Worm (Caenorhabditis elegans) whole organism, young adult: ENCODE data around the gene F58B3.6.
A peak's percentile ranks its signal among the peaks of the same experiment; 100 is the strongest.

Experiments
- B0035.1 ChIP-seq: sonication (generic microtip); optimal IDR thresholded peaks from 2 replicates; lab custom pipeline; 2016; ENCODE audit warnings: missing genetic modification characterization, mild to moderate bottlenecking, missing compliant biosample characterization, missing genotype, missing genetic modification reagents
- C17E4.6 ChIP-seq: fragments of 200-800 bp; sonication (Bioruptor generic); IDR thresholded peaks from 2 replicates; pipeline ENCODE4 v1.3.6; 2022; ENCODE audit warnings: missing genetic modification reagents, missing genetic modification characterization, missing compliant biosample characterization
- F52B5.7 ChIP-seq: sonication (generic microtip); optimal IDR thresholded peaks from 2 replicates; lab custom pipeline; 2016; ENCODE audit warnings: mild to moderate bottlenecking, missing genetic modification characterization, missing compliant biosample characterization
- F55B11.4 ChIP-seq: sonication (generic microtip); optimal IDR thresholded peaks from 2 replicates; lab custom pipeline; 2016; ENCODE audit warnings: missing compliant biosample characterization, missing genetic modification characterization, borderline replicate concordance; ENCODE audit not compliant: insufficient read depth
- F57A8.1 ChIP-seq: fragments of 200-800 bp; sonication (Bioruptor generic); optimal IDR thresholded peaks from 2 replicates; lab custom pipeline; 2018; ENCODE audit warnings: mild to moderate bottlenecking, missing genetic modification characterization, moderate library complexity, missing compliant biosample characterization
- F57C9.4 ChIP-seq: sonication (generic microtip); optimal IDR thresholded peaks from 2 replicates; lab custom pipeline; 2017; ENCODE audit warnings: mild to moderate bottlenecking, missing genetic modification characterization, missing compliant biosample characterization
- K11D2.4 ChIP-seq: fragments of 200-800 bp; sonication (Bioruptor generic); IDR thresholded peaks from 2 replicates; pipeline ENCODE4 v1.3.6; 2022; ENCODE audit warnings: missing genetic modification reagents, missing genetic modification characterization, missing compliant biosample characterization
- Y67H2A.10 ChIP-seq: fragments of 200-800 bp; sonication (Bioruptor generic); conservative IDR thresholded peaks from 2 replicates; pipeline ENCODE4 v1.3.6; 2022; ENCODE audit warnings: missing genetic modification reagents, missing genetic modification characterization, missing compliant biosample characterization
- Y79H2A.3 ChIP-seq: fragments of 200-800 bp; sonication (Bioruptor generic); conservative IDR thresholded peaks from 2 replicates; pipeline ENCODE4 v1.3.6; 2022; ENCODE audit warnings: missing genetic modification reagents, missing genetic modification characterization, missing compliant biosample characterization
- ZK185.1 ChIP-seq: sonication (generic microtip); optimal IDR thresholded peaks from 2 replicates; lab custom pipeline; 2016; ENCODE audit warnings: mild to moderate bottlenecking, missing genetic modification characterization, missing compliant biosample characterization; ENCODE audit not compliant: poor library complexity, severe bottlenecking
- akir-1 ChIP-seq: fragments of 200-800 bp; sonication (Bioruptor generic); optimal IDR thresholded peaks from 2 replicates; lab custom pipeline; 2018; ENCODE audit warnings: mild to moderate bottlenecking, missing genetic modification characterization, moderate library complexity, missing compliant biosample characterization
- ama-1 ChIP-seq, 3 experiments: fragments of 150-350 bp in 1 of 3; sonication (generic microtip) in 2 of 3; optimal IDR thresholded peaks; 2 replicates each; lab custom pipeline; 2014 to 2018; ENCODE audit warnings: missing biosample characterization in 2 of 3, missing genetic modification characterization in 2 of 3, missing genetic modification reagents in 2 of 3
- aptf-2 ChIP-seq: fragments of 200-800 bp; sonication (Bioruptor generic); conservative IDR thresholded peaks from 2 replicates; pipeline ENCODE4 v1.3.6; 2022; ENCODE audit warnings: missing genetic modification reagents, missing genetic modification characterization, missing compliant biosample characterization
- athp-1 ChIP-seq: sonication (generic microtip); optimal IDR thresholded peaks from 2 replicates; lab custom pipeline; 2017; ENCODE audit warnings: mild to moderate bottlenecking, missing genetic modification characterization, missing compliant biosample characterization
- ccch-3 ChIP-seq: fragments of 200-800 bp; sonication (Bioruptor generic); optimal IDR thresholded peaks from 2 replicates; lab custom pipeline; 2018; ENCODE audit warnings: mild to moderate bottlenecking, missing genetic modification characterization, missing compliant biosample characterization
- cebp-1 ChIP-seq, 2 experiments: fragments of 200-800 bp in 1 of 2; sonication (Bioruptor generic) in 1 of 2; sonication (generic microtip) in 1 of 2; IDR thresholded peaks in 1 of 2; optimal IDR thresholded peaks in 1 of 2; 2 replicates each; pipeline versions ENCODE4 v1.3.6 to Lab custom; 2017 to 2022; ENCODE audit warnings: missing compliant biosample characterization in 2 of 2, missing genetic modification characterization in 2 of 2, mild to moderate bottlenecking in 1 of 2, missing genetic modification reagents in 1 of 2, moderate library complexity in 1 of 2
- ceh-100 ChIP-seq: fragments of 200-800 bp; sonication (Bioruptor generic); IDR thresholded peaks from 2 replicates; pipeline ENCODE4 v1.3.6; 2022; ENCODE audit warnings: missing genetic modification reagents, missing genetic modification characterization, missing compliant biosample characterization
- ceh-91 ChIP-seq: fragments of 200-800 bp; sonication (Bioruptor generic); IDR thresholded peaks from 2 replicates; pipeline ENCODE4 v1.3.6; 2022; ENCODE audit warnings: missing genetic modification reagents, missing genetic modification characterization, missing compliant biosample characterization
- chd-7 ChIP-seq: sonication (generic microtip); optimal IDR thresholded peaks from 2 replicates; lab custom pipeline; 2016; ENCODE audit warnings: mild to moderate bottlenecking, missing genetic modification characterization, moderate library complexity, missing compliant biosample characterization
- egl-18 ChIP-seq: fragments of 200-800 bp; sonication (Bioruptor generic); IDR thresholded peaks from 2 replicates; pipeline ENCODE4 v1.3.6; 2022; ENCODE audit warnings: missing genetic modification reagents, missing genetic modification characterization, missing compliant biosample characterization
- egrh-3 ChIP-seq: fragments of 200-800 bp; sonication (Bioruptor generic); IDR thresholded peaks from 2 replicates; pipeline ENCODE4 v1.3.6; 2022; ENCODE audit warnings: missing genetic modification reagents, missing genetic modification characterization, missing compliant biosample characterization
- ets-4 ChIP-seq: fragments of 200-800 bp; sonication (Bioruptor generic); optimal IDR thresholded peaks from 2 replicates; lab custom pipeline; 2018; ENCODE audit warnings: mild to moderate bottlenecking, missing genetic modification characterization, missing compliant biosample characterization
- him-1 ChIP-seq: sonication (generic microtip); optimal IDR thresholded peaks from 2 replicates; lab custom pipeline; 2016; ENCODE audit warnings: missing genotype, missing genetic modification reagents, missing genetic modification characterization, missing compliant biosample characterization
- hlh-26 ChIP-seq: fragments of 200-800 bp; sonication (Bioruptor generic); conservative IDR thresholded peaks from 2 replicates; pipeline ENCODE4 v1.3.6; 2022; ENCODE audit warnings: missing genetic modification reagents, missing genetic modification characterization, missing compliant biosample characterization
- lin-54 ChIP-seq: fragments of 200-800 bp; sonication (Bioruptor generic); optimal IDR thresholded peaks from 2 replicates; lab custom pipeline; 2018; ENCODE audit warnings: mild to moderate bottlenecking, missing genetic modification characterization, missing compliant biosample characterization
- lir-1 ChIP-seq: fragments of 200-800 bp; sonication (Bioruptor generic); conservative IDR thresholded peaks from 2 replicates; pipeline ENCODE4 v1.3.6; 2022; ENCODE audit warnings: missing genetic modification reagents, missing genetic modification characterization, missing compliant biosample characterization
- lsy-27 ChIP-seq: sonication (generic microtip); optimal IDR thresholded peaks from 2 replicates; lab custom pipeline; 2017; ENCODE audit warnings: missing genetic modification characterization, mild to moderate bottlenecking, missing compliant biosample characterization, antibody characterized with exemption, missing genotype, borderline replicate concordance; ENCODE audit not compliant: insufficient read depth
- nfyb-1 ChIP-seq: fragments of 200-800 bp; sonication (Bioruptor generic); IDR thresholded peaks from 2 replicates; pipeline ENCODE4 v1.3.6; 2022; ENCODE audit warnings: missing genetic modification reagents, missing genetic modification characterization, missing compliant biosample characterization
- nhr-80 ChIP-seq: sonication (generic microtip); optimal IDR thresholded peaks from 2 replicates; lab custom pipeline; 2016; ENCODE audit warnings: missing genetic modification characterization, missing compliant biosample characterization
- nhr-90 ChIP-seq: sonication (generic microtip); optimal IDR thresholded peaks from 2 replicates; lab custom pipeline; 2016; ENCODE audit warnings: missing genotype, mild to moderate bottlenecking, missing genetic modification characterization, missing compliant biosample characterization
- pbrm-1 ChIP-seq: fragments of 200-800 bp; sonication (Bioruptor generic); IDR thresholded peaks from 2 replicates; pipeline ENCODE4 v1.3.6; 2022; ENCODE audit warnings: missing genetic modification reagents, missing genetic modification characterization, missing compliant biosample characterization
- sea-2 ChIP-seq: fragments of 200-800 bp; sonication (Bioruptor generic); IDR thresholded peaks from 2 replicates; pipeline ENCODE4 v1.3.6; 2022; ENCODE audit warnings: missing genetic modification characterization, missing compliant biosample characterization
- sptf-2 ChIP-seq: fragments of 200-800 bp; sonication (Bioruptor generic); optimal IDR thresholded peaks from 2 replicates; lab custom pipeline; 2018; ENCODE audit warnings: mild to moderate bottlenecking, missing genetic modification characterization, missing compliant biosample characterization
- tbp1 ChIP-seq: fragments of 200-800 bp; sonication (Bioruptor generic); optimal IDR thresholded peaks from 2 replicates; lab custom pipeline; 2018; ENCODE audit warnings: mild to moderate bottlenecking, missing genetic modification characterization, missing compliant biosample characterization
- unc-130 ChIP-seq: sonication (generic microtip); optimal IDR thresholded peaks from 2 replicates; lab custom pipeline; 2016; ENCODE audit warnings: missing genetic modification reagents, missing genetic modification characterization, missing compliant biosample characterization
- zfh-2 ChIP-seq: fragments of 200-800 bp; sonication (Bioruptor generic); conservative IDR thresholded peaks from 2 replicates; pipeline ENCODE4 v1.3.6; 2022; ENCODE audit warnings: missing genetic modification reagents, missing genetic modification characterization, missing compliant biosample characterization
- zim-3 ChIP-seq: sonication (generic microtip); optimal IDR thresholded peaks from 2 replicates; lab custom pipeline; 2017; ENCODE audit warnings: mild to moderate bottlenecking, missing genetic modification characterization, moderate library complexity, missing compliant biosample characterization
- ztf-18 ChIP-seq: sonication (generic microtip); optimal IDR thresholded peaks from 2 replicates; lab custom pipeline; 2016; ENCODE audit warnings: missing genotype, mild to moderate bottlenecking, missing genetic modification characterization, missing compliant biosample characterization
- ztf-28 ChIP-seq: fragments of 200-800 bp; sonication (Bioruptor generic); IDR thresholded peaks from 2 replicates; pipeline ENCODE4 v1.3.6; 2022; ENCODE audit warnings: missing genetic modification reagents, missing genetic modification characterization, missing compliant biosample characterization

The F58B3.6 gene

DNA sequence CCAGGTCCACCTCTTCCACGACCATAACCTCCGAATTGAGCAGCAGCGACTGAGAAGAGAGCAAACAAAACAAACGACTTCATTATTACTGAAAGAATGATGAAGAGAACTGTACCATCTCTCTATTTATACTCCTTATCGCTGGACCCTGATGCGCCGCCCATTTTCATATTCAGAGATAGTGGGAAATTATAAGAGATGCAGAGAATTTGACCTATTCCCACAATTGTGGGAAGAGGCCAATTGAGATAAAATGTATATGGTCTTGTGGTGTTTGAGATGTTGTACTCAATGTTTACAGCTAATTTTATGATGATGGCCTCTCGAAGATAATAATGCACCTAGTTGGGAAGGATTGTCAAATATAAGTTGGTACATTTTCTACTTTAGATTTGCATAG, 4.5 kb downstream of the F58B3.6 start, which contains the start of gene ttr-50:
Gene ttr-50, minus strand, starts transcription at position 101 of the 400 bp plus-strand sequence.
- 0 out of 2 replicates have a peak, but pooled peaks have one; percentile 19 for TF ChIP-seq aptf-2 (GFP tag; lab: Robert Waterston, UW)
- TF ChIP-seq egl-18 (GFP tag; lab: Robert Waterston, UW): no peak

DNA sequence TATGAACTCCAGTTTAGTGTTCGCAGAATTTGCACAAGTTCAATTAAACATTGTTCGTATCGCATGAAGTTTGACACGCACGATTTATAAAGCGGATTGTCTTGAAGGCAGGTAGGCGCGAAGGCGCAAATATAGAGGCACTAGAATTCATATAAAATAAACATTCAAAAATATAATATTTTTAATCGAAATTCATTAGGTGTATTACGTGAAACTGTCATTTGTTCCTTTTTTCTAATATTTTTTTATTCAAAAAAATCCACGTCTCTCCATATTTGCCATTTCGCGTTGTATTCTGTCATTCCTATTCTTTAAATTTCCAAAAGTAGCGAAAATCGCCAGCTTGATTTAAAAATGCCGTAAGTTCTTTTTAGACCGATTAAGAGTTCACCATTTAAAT, 5.4 kb downstream of the F58B3.6 start, which contains the start of gene ZK809.1:
Gene ZK809.1, plus strand, starts transcription at position 301 of the 400 bp plus-strand sequence.
- no peak for TF ChIP-seq ceh-100 (GFP tag; lab: Robert Waterston, UW)
- TF ChIP-seq F52B5.7 (tag; lab: Kevin White, UChicago): no peak
- no peak for TF ChIP-seq ztf-18 (tag; lab: Kevin White, UChicago)
- no peak for TF ChIP-seq akir-1 (GFP tag; lab: Kevin White, UChicago)

DNA sequence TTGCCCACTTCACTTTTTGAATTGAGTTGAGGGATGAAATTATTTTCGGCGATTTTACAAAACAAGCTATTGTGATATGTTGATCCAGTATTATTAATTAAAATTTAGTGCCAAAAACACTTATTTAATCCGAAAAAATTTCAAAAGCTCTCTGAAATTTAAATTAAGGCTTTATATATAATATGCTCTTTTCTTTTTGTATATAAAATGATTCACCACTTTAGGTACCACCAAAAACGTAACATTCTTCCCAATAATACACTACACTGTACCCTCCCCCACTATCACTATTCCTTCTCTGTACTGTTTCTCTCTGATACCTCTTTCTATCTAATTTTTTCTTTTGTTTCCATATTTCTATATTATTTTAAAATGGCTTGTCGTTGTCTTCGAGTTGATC, 7.4 kb downstream of the F58B3.6 start, which contains the start of gene prx-2:
Gene prx-2, plus strand, starts transcription at position 301 of the 400 bp plus-strand sequence.
- TF ChIP-seq zim-3 (tag; lab: Kevin White, UChicago) (no peak), sptf-2 (GFP tag; lab: Kevin White, UChicago) (no peak), Y67H2A.10 (GFP tag; lab: Robert Waterston, UW) (no peak), K11D2.4 (GFP tag; lab: Robert Waterston, UW) (no peak), ztf-28 (GFP tag; lab: Robert Waterston, UW) (no peak), him-1 (tag; lab: Kevin White, UChicago) (no peak), ZK185.1 (tag; lab: Kevin White, UChicago) (no peak), F57A8.1 (GFP tag; lab: Kevin White, UChicago) (no peak)

DNA sequence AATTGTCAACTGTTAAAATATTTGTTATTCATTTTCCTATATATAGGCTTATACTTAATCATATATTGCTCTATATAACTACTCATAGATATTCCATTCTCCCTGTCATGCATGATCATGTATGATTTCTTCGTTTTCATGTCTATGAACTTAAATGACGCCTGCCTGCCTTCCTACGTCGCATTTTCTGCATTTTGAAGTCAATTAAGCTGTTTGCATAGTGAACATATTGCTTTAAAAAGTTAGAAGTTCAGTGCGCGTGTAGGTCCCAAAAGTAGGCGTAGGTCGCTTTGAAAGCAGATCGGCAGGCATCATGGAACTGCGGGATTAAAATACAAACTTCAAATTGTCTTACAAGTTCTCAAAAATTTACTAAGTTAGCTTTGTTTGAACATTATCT, 8.3 kb downstream of the F58B3.6 start:
- TF ChIP-seq lir-1 (no peak), ama-1 (optimal IDR thresholded peaks at IDR 0.05; lab: Kevin White, UChicago) (no peak), ama-1 (GFP tag; optimal IDR thresholded peaks at IDR 0.05; lab: Kevin White, UChicago) (no peak), C17E4.6 (GFP tag; lab: Robert Waterston, UW) (no peak), hlh-26 (GFP tag; lab: Robert Waterston, UW) (no peak), F57C9.4 (tag; lab: Kevin White, UChicago) (no peak), nhr-90 (tag; lab: Kevin White, UChicago) (no peak), ceh-91 (no peak), egrh-3 (GFP tag; lab: Robert Waterston, UW) (no peak), lsy-27 (no peak), F52B5.7 (tag; lab: Kevin White, UChicago) (peak; percentile 13), cebp-1 (GFP tag; IDR thresholded peaks at IDR 0.05; lab: Robert Waterston, UW) (0 out of 2 replicates have a peak, but pooled peaks have one; percentile 22), cebp-1 (tag; optimal IDR thresholded peaks at IDR 0.05; lab: Kevin White, UChicago) (peak; percentile 21)

DNA sequence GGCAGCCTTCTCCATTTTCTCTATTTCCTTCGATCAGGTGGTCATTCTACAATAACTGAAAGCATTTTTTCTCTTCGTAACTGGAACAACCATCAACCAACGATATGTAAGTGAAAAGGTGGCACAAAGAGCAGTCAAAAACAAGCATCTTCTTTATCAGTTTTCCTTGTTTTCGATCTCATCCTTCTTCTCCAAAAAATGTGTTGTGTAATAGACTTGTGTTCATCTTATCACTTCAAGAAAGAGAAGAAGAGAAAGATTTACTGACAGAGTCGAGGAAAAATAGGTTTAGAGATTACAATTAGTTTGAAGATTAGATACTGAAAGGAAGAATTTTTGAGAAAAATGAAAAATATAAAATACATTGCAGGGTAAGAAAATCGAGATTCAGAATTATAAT, 8.9 kb downstream of the F58B3.6 start:
- no peak for TF ChIP-seq sptf-2 (GFP tag; lab: Kevin White, UChicago)
- TF ChIP-seq sea-2 (GFP tag; lab: Robert Waterston, UW): no peak
- no peak for TF ChIP-seq chd-7 (tag; lab: Kevin White, UChicago)
- TF ChIP-seq athp-1 (tag; lab: Kevin White, UChicago): no peak
- TF ChIP-seq nfyb-1 (GFP tag; lab: Robert Waterston, UW): no peak
- no peak for TF ChIP-seq zfh-2 (GFP tag; lab: Robert Waterston, UW)
- no peak for TF ChIP-seq unc-130 (GFP tag; lab: Kevin White, UChicago)
- TF ChIP-seq B0035.1 (tag; lab: Kevin White, UChicago): no peak
- no peak for TF ChIP-seq ceh-91
- TF ChIP-seq tbp1: no peak
- no peak for TF ChIP-seq F55B11.4
- TF ChIP-seq ets-4 (GFP tag; lab: Kevin White, UChicago): no peak
- TF ChIP-seq pbrm-1 (GFP tag; lab: Robert Waterston, UW): no peak
- TF ChIP-seq Y79H2A.3 (GFP tag; lab: Robert Waterston, UW): no peak
- no peak for TF ChIP-seq ccch-3 (GFP tag; lab: Kevin White, UChicago)
- TF ChIP-seq lin-54 (GFP tag; lab: Kevin White, UChicago): no peak
- TF ChIP-seq nhr-80 (tag; lab: Kevin White, UChicago): no peak
- TF ChIP-seq egl-18 (GFP tag; lab: Robert Waterston, UW): no peak
- TF ChIP-seq hlh-26 (GFP tag; lab: Robert Waterston, UW): no peak
- TF ChIP-seq, all 124 proteins: peak for 0
